Fruit fly (Drosophila melanogaster) whole organism, embryonic: Measurements from ENCODE around the gene CG6574.

Experiments
- Ada2b ChIP-seq: fragments of 200-800 bp; sonication (Bioruptor generic); IDR thresholded peaks from 2 replicates; pipeline ENCODE4 v1.3.6; 2022; ENCODE audit warnings: missing biosample characterization, missing genetic modification characterization
- Antp ChIP-seq: fragments of 200-800 bp; sonication (Bioruptor generic); optimal IDR thresholded peaks from 3 replicates; lab custom pipeline; 2016; ENCODE audit warnings: missing biosample characterization, missing genetic modification characterization
- B-H2 ChIP-seq: fragments of 200-800 bp; sonication (Bioruptor generic); optimal IDR thresholded peaks from 2 replicates; lab custom pipeline; 2018; ENCODE audit warnings: missing biosample characterization, mild to moderate bottlenecking, missing genetic modification characterization
- Bdp1 ChIP-seq: fragments of 200-800 bp; sonication (Bioruptor generic); optimal IDR thresholded peaks from 3 replicates; lab custom pipeline; 2016; ENCODE audit warnings: missing biosample characterization, missing genetic modification characterization
- CG10462 ChIP-seq: fragments of 200-800 bp; sonication (Bioruptor generic); optimal IDR thresholded peaks from 2 replicates; lab custom pipeline; 2016; ENCODE audit warnings: missing biosample characterization, missing genetic modification characterization
- CG10565 ChIP-seq: fragments of 200-800 bp; sonication (Bioruptor generic); optimal IDR thresholded peaks from 3 replicates; lab custom pipeline; 2016; ENCODE audit warnings: missing biosample characterization, mild to moderate bottlenecking, missing genetic modification characterization
- CG14050 ChIP-seq: fragments of 200-800 bp; sonication (Bioruptor generic); IDR thresholded peaks from 3 replicates; pipeline ENCODE4 v1.3.6; 2022; ENCODE audit warnings: missing biosample characterization, missing genetic modification characterization
- CG15011 ChIP-seq: fragments of 200-800 bp; sonication (Bioruptor generic); optimal IDR thresholded peaks from 3 replicates; lab custom pipeline; 2018; ENCODE audit warnings: missing biosample characterization, mild to moderate bottlenecking, missing genetic modification characterization
- CG18476 ChIP-seq: fragments of 200-800 bp; sonication (Bioruptor generic); optimal IDR thresholded peaks from 2 replicates; lab custom pipeline; 2016; ENCODE audit warnings: missing biosample characterization, mild to moderate bottlenecking, missing genetic modification characterization
- CG18599 ChIP-seq: fragments of 200-800 bp; sonication (Bioruptor generic); optimal IDR thresholded peaks from 3 replicates; lab custom pipeline; 2017; ENCODE audit warnings: missing biosample characterization, missing genetic modification characterization, mild to moderate bottlenecking, moderate library complexity, missing genetic modification reagents
- CG30403 ChIP-seq: fragments of 200-800 bp; sonication (Bioruptor generic); optimal IDR thresholded peaks from 3 replicates; lab custom pipeline; 2016; ENCODE audit warnings: missing biosample characterization, missing genetic modification characterization
- CG31388 ChIP-seq: fragments of 200-800 bp; sonication (Bioruptor generic); optimal IDR thresholded peaks from 2 replicates; lab custom pipeline; 2016; ENCODE audit warnings: missing biosample characterization, missing genetic modification characterization
- CG33557 ChIP-seq: fragments of 200-800 bp; sonication (Bioruptor generic); optimal IDR thresholded peaks from 2 replicates; lab custom pipeline; 2019; ENCODE audit warnings: missing biosample characterization, mild to moderate bottlenecking, missing genetic modification characterization, moderate library complexity
- CG34224 ChIP-seq: fragments of 200-800 bp; sonication (Bioruptor generic); IDR thresholded peaks from 3 replicates; pipeline ENCODE4 v1.3.6; 2022; ENCODE audit warnings: missing biosample characterization, missing genetic modification characterization; ENCODE audit not compliant: partially characterized antibody
- CG4360 ChIP-seq: fragments of 200-800 bp; sonication (Bioruptor generic); IDR thresholded peaks from 2 replicates; pipeline ENCODE4 v1.3.6; 2022; ENCODE audit warnings: missing biosample characterization, missing genetic modification characterization
- CG5953 ChIP-seq: fragments of 200-800 bp; sonication (Bioruptor generic); IDR thresholded peaks from 2 replicates; pipeline ENCODE4 v1.3.6; 2022; ENCODE audit warnings: missing biosample characterization, missing genetic modification characterization
- CG8281 ChIP-seq: fragments of 200-800 bp; sonication (Bioruptor generic); optimal IDR thresholded peaks from 2 replicates; lab custom pipeline; 2018; ENCODE audit warnings: missing biosample characterization, mild to moderate bottlenecking, missing genetic modification characterization, moderate library complexity
- CG8765 ChIP-seq: fragments of 200-800 bp; sonication (Bioruptor generic); IDR thresholded peaks from 2 replicates; pipeline ENCODE4 v1.3.6; 2022; ENCODE audit warnings: missing biosample characterization, missing genetic modification characterization
- CG8944 ChIP-seq: fragments of 200-800 bp; sonication (Bioruptor generic); optimal IDR thresholded peaks from 3 replicates; lab custom pipeline; 2016; ENCODE audit warnings: missing biosample characterization, missing genetic modification characterization
- CG9817 ChIP-seq: fragments of 200-800 bp; sonication (Bioruptor generic); optimal IDR thresholded peaks from 2 replicates; lab custom pipeline; 2018; ENCODE audit warnings: missing biosample characterization, mild to moderate bottlenecking, missing genetic modification characterization, moderate library complexity
- CG9932 ChIP-seq: fragments of 200-800 bp; sonication (Bioruptor generic); IDR thresholded peaks from 2 replicates; pipeline ENCODE4 v1.3.6; 2022; ENCODE audit warnings: missing biosample characterization, missing genetic modification characterization
- D19B ChIP-seq: fragments of 200-800 bp; sonication (Bioruptor generic); optimal IDR thresholded peaks from 2 replicates; lab custom pipeline; 2017; ENCODE audit warnings: missing biosample characterization, mild to moderate bottlenecking, missing genetic modification characterization
- Eip74EF ChIP-seq, 2 experiments: fragments of 200-800 bp in 1 of 2; fragments of >200 bp in 1 of 2; sonication (Bioruptor generic) in 1 of 2; optimal IDR thresholded peaks; 2 replicates each; lab custom pipeline; 2017 to 2019; ENCODE audit warnings: missing biosample characterization in 2 of 2, missing genetic modification characterization in 2 of 2, mild to moderate bottlenecking in 1 of 2, moderate library complexity in 1 of 2
- HLHmδ ChIP-seq: fragments of 200-800 bp; sonication (Bioruptor generic); optimal IDR thresholded peaks from 2 replicates; lab custom pipeline; 2018; ENCODE audit warnings: missing biosample characterization, mild to moderate bottlenecking, missing genetic modification characterization, moderate library complexity
- Hr51 ChIP-seq, 2 experiments: fragments of 200-800 bp; sonication (Bioruptor generic); optimal IDR thresholded peaks; 2 replicates in 1 of 2; 3 replicates in 1 of 2; lab custom pipeline; 2016 to 2018; ENCODE audit warnings: missing biosample characterization in 2 of 2, missing genetic modification characterization in 2 of 2, mild to moderate bottlenecking in 1 of 2, moderate library complexity in 1 of 2
- Hr78 ChIP-seq, 2 experiments: fragments of 200-800 bp in 1 of 2; fragments of >200 bp in 1 of 2; sonication (Bioruptor generic) in 1 of 2; optimal IDR thresholded peaks; 2 replicates each; lab custom pipeline; 2017 to 2019; ENCODE audit warnings: missing biosample characterization in 2 of 2, missing genetic modification characterization in 2 of 2, mild to moderate bottlenecking in 1 of 2, moderate library complexity in 1 of 2
- Lhr ChIP-seq: fragments of 200-800 bp; sonication (Bioruptor generic); optimal IDR thresholded peaks from 3 replicates; lab custom pipeline; 2017; ENCODE audit warnings: mild to moderate bottlenecking, missing biosample characterization, missing genetic modification reagents, missing genetic modification characterization
- PHDP ChIP-seq: fragments of 200-800 bp; sonication (Bioruptor generic); optimal IDR thresholded peaks from 3 replicates; lab custom pipeline; 2018; ENCODE audit warnings: missing biosample characterization, mild to moderate bottlenecking, missing genetic modification characterization, moderate library complexity
- Usf ChIP-seq: fragments of 200-800 bp; sonication (Bioruptor generic); optimal IDR thresholded peaks from 2 replicates; lab custom pipeline; 2017; ENCODE audit warnings: missing genotype, missing biosample characterization, missing genetic modification characterization
- Xbp1 ChIP-seq: fragments of 200-800 bp; sonication (Bioruptor generic); optimal IDR thresholded peaks from 3 replicates; lab custom pipeline; 2016; ENCODE audit warnings: missing biosample characterization, mild to moderate bottlenecking, missing genetic modification characterization
- amos ChIP-seq: fragments of 200-800 bp; sonication (Bioruptor generic); IDR thresholded peaks from 2 replicates; pipeline ENCODE4 v1.3.6; 2022; ENCODE audit warnings: missing biosample characterization, missing genetic modification characterization; ENCODE audit not compliant: partially characterized antibody
- az2 ChIP-seq: fragments of 200-800 bp; sonication (Bioruptor generic); optimal IDR thresholded peaks from 3 replicates; lab custom pipeline; 2016; ENCODE audit warnings: missing biosample characterization, missing genetic modification characterization
- btn ChIP-seq: fragments of 200-800 bp; sonication (Bioruptor generic); optimal IDR thresholded peaks from 2 replicates; lab custom pipeline; 2016; ENCODE audit warnings: missing biosample characterization, missing genetic modification characterization
- crol ChIP-seq: fragments of 200-800 bp; sonication (Bioruptor generic); IDR thresholded peaks from 2 replicates; pipeline ENCODE4 v1.3.6; 2022; ENCODE audit warnings: missing biosample characterization, missing genetic modification characterization
- dimm ChIP-seq: fragments of 200-800 bp; sonication (Bioruptor generic); IDR thresholded peaks from 2 replicates; pipeline ENCODE4 v1.3.6; 2022; ENCODE audit warnings: missing biosample characterization, missing genetic modification characterization
- dpn ChIP-seq, 2 experiments: fragments of 200-800 bp; sonication (Bioruptor generic); optimal IDR thresholded peaks; 3 replicates each; lab custom pipeline; 2016; ENCODE audit warnings: missing biosample characterization in 2 of 2, missing genetic modification characterization in 2 of 2
- ftz-f1 ChIP-seq: fragments of 200-800 bp; sonication (Bioruptor generic); optimal IDR thresholded peaks from 2 replicates; lab custom pipeline; 2016; ENCODE audit warnings: missing biosample characterization, missing genetic modification characterization
- gsb-n ChIP-seq: fragments of 200-800 bp; sonication (Bioruptor generic); optimal IDR thresholded peaks from 3 replicates; lab custom pipeline; 2018; ENCODE audit warnings: missing biosample characterization, mild to moderate bottlenecking, missing genetic modification characterization
- luna ChIP-seq: fragments of 200-800 bp; sonication (Bioruptor generic); optimal IDR thresholded peaks from 2 replicates; lab custom pipeline; 2016; ENCODE audit warnings: missing biosample characterization, missing genetic modification characterization
- nau ChIP-seq: fragments of 200-800 bp; sonication (Bioruptor generic); optimal IDR thresholded peaks from 3 replicates; lab custom pipeline; 2017; ENCODE audit warnings: missing biosample characterization, mild to moderate bottlenecking, missing genetic modification characterization, missing genetic modification reagents
- nom ChIP-seq: fragments of 200-800 bp; sonication (Bioruptor generic); optimal IDR thresholded peaks from 2 replicates; lab custom pipeline; 2017; ENCODE audit warnings: missing biosample characterization, missing genetic modification characterization, mild to moderate bottlenecking, moderate library complexity, missing genetic modification reagents
- org-1 ChIP-seq: fragments of 200-800 bp; sonication (Bioruptor generic); optimal IDR thresholded peaks from 2 replicates; lab custom pipeline; 2017; ENCODE audit warnings: missing biosample characterization, missing genetic modification characterization
- psq ChIP-seq: fragments of 200-800 bp; sonication (Bioruptor generic); optimal IDR thresholded peaks from 2 replicates; lab custom pipeline; 2017; ENCODE audit warnings: missing biosample characterization, missing genetic modification characterization
- ro ChIP-seq: fragments of 200-800 bp; sonication (Bioruptor generic); IDR thresholded peaks from 2 replicates; pipeline ENCODE4 v1.3.6; 2022; ENCODE audit warnings: missing biosample characterization, missing genetic modification characterization
- run ChIP-seq: fragments of 200-800 bp; sonication (Bioruptor generic); optimal IDR thresholded peaks from 3 replicates; lab custom pipeline; 2018; ENCODE audit warnings: missing biosample characterization, mild to moderate bottlenecking, missing genetic modification characterization
- sd ChIP-seq: fragments of 200-800 bp; sonication (Bioruptor generic); optimal IDR thresholded peaks from 3 replicates; lab custom pipeline; 2018; ENCODE audit warnings: missing biosample characterization, mild to moderate bottlenecking, missing genetic modification characterization, moderate library complexity
- sima ChIP-seq: fragments of 200-800 bp; sonication (Bioruptor generic); optimal IDR thresholded peaks from 2 replicates; lab custom pipeline; 2016; ENCODE audit warnings: missing biosample characterization, missing genetic modification characterization
- ssp ChIP-seq: fragments of 200-800 bp; sonication (Bioruptor generic); IDR thresholded peaks from 2 replicates; pipeline ENCODE4 v1.3.6; 2022; ENCODE audit warnings: missing biosample characterization, missing genetic modification characterization
- stc ChIP-seq: fragments of 200-800 bp; sonication (Bioruptor generic); IDR thresholded peaks from 2 replicates; pipeline ENCODE4 v1.3.6; 2022; ENCODE audit warnings: missing biosample characterization, missing genetic modification characterization

CG6574 gene

DNA sequence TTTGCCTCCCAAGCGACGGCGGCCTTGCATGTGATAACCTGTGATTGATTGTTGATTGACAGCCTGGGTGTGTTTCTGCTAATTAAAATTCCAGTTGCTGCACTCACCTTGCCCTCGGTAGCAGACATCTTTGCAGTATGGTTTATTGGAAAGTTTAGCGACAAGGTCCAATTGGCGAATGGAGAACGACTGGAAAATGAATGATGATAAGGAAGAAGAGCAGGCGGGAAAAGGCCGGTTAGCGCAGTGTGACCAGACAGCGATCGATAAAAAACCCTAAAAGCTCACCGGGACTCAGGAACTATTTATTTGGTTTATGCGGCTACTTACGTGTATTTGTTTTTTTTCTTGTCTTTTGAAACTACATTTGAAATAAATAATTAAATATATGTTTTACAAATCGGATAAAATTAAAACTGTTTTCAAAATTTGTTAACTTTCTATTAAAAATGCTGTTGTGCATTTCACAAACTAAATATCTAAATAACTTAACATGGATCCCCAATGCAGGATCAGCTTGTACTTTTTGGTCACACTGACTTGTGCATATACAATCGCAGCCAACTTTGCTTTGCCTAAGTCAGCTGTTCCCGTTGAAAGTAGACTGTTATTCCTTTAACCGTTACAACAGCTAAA, 9.5 kb upstream of the CG6574 start, which contains the start of gene Fdh (continued):
- TF ChIP-seq CG30403 (GFP tag; lab: Kevin White, UChicago) (peak; percentile 69), btn (GFP tag; lab: Kevin White, UChicago) (no peak), CG5953 (GFP tag; lab: Robert Waterston, UW) (no peak), az2 (GFP tag; lab: Kevin White, UChicago) (peak; percentile 22), Eip74EF (GFP tag; optimal IDR thresholded peaks at IDR 0.05; lab: Kevin White, UChicago) (peak in 1 of 2 experiments; percentile 38), ro (GFP tag; lab: Robert Waterston, UW) (no peak), psq (GFP tag; lab: Kevin White, UChicago) (no peak), ssp (GFP tag; lab: Robert Waterston, UW) (no peak), CG8765 (GFP tag; lab: Robert Waterston, UW) (no peak), amos (GFP tag; lab: Robert Waterston, UW) (no peak), CG10462 (GFP tag; lab: Kevin White, UChicago) (peak; percentile 92), crol (GFP tag; lab: Robert Waterston, UW) (peak; percentile 35; the same call in 1 of the 2 replicates), luna (GFP tag; lab: Kevin White, UChicago) (no peak), run (tag; lab: Kevin White, UChicago) (peak; percentile 4), dimm (GFP tag; lab: Robert Waterston, UW) (no peak), nom (GFP tag; lab: Kevin White, UChicago) (peak; percentile 51), Hr78 (GFP tag; optimal IDR thresholded peaks at IDR 0.05; lab: Kevin White, UChicago) (no peak), CG33557 (GFP tag; lab: Kevin White, UChicago) (peak; percentile 76), Lhr (peak; percentile 83), stc (GFP tag; lab: Robert Waterston, UW) (peak; percentile 12; the same call in 1 of the 2 replicates), CG31388 (no peak), dpn (GFP tag; optimal IDR thresholded peaks at IDR 0.05; lab: Kevin White, UChicago) (peak in 1 of 2 experiments; percentile 53), gsb-n (tag; lab: Kevin White, UChicago) (peak; percentile 43), CG8281 (tag; lab: Kevin White, UChicago) (no peak), HLHmδ (peak; percentile 61), CG18599 (peak; percentile 55), Usf (peak; percentile 6), B-H2 (peak; percentile 5), CG8944 (GFP tag; lab: Kevin White, UChicago) (no peak), Bdp1 (GFP tag; lab: Kevin White, UChicago) (no peak), nau (GFP tag; lab: Kevin White, UChicago) (peak; percentile 49), D19B (no peak), Ada2b (GFP tag; lab: Robert Waterston, UW) (no peak), sima (GFP tag; lab: Kevin White, UChicago) (no peak), Antp (GFP tag; lab: Kevin White, UChicago) (no peak), sd (tag; lab: Kevin White, UChicago) (peak; percentile 58), CG15011 (GFP tag; lab: Kevin White, UChicago) (no peak), org-1 (GFP tag; lab: Kevin White, UChicago) (peak; percentile 8), CG14050 (GFP tag; lab: Robert Waterston, UW) (no peak), Hr51 (GFP tag; optimal IDR thresholded peaks at IDR 0.05; lab: Kevin White, UChicago) (peak in 1 of 2 experiments; percentile 68), ftz-f1 (GFP tag; lab: Kevin White, UChicago) (peak; percentile 55), CG10565 (GFP tag; lab: Kevin White, UChicago) (no peak), CG18476 (peak; percentile 51), PHDP (tag; lab: Kevin White, UChicago) (peak; percentile 70), CG34224 (GFP tag; lab: Robert Waterston, UW) (no peak), CG4360 (GFP tag; lab: Robert Waterston, UW) (no peak), Xbp1 (GFP tag; lab: Kevin White, UChicago) (peak; percentile 73), CG9817 (tag; lab: Kevin White, UChicago) (peak; percentile 30), CG9932 (GFP tag; lab: Robert Waterston, UW) (no peak; the same call in 1 of the 2 replicates)
